Fruit fly (Drosophila melanogaster) whole organism, embryonic: ENCODE results near the gene Ide.

Experiments used
- Adf1 ChIP-seq: fragments of 200-800 bp; sonication (Bioruptor generic); IDR thresholded peaks from 2 replicates; pipeline ENCODE4 v1.3.6; 2022; ENCODE audit warnings: missing biosample characterization, missing genetic modification characterization
- Atf6 ChIP-seq: fragments of 200-800 bp; sonication (Bioruptor generic); IDR thresholded peaks from 2 replicates; pipeline ENCODE4 v1.3.6; 2022; ENCODE audit warnings: missing biosample characterization, missing genetic modification characterization
- Awh ChIP-seq: fragments of 200-800 bp; sonication (Bioruptor generic); IDR thresholded peaks from 2 replicates; pipeline ENCODE4, ENCODE4 v1.3.6; 2022; ENCODE audit warnings: missing biosample characterization, missing genetic modification characterization
- BtbVII ChIP-seq: fragments of 200-800 bp; sonication (Bioruptor generic); optimal IDR thresholded peaks from 3 replicates; lab custom pipeline; 2017; ENCODE audit warnings: missing biosample characterization, mild to moderate bottlenecking, missing genetic modification characterization
- C15 ChIP-seq: fragments of 200-800 bp; sonication (Bioruptor generic); IDR thresholded peaks from 3 replicates; pipeline ENCODE4 v1.3.6; 2022; ENCODE audit warnings: missing biosample characterization, missing genetic modification characterization
- CG1024 ChIP-seq: fragments of 200-800 bp; sonication (Bioruptor generic); IDR thresholded peaks from 2 replicates; pipeline ENCODE4 v1.3.6; 2022; ENCODE audit warnings: missing biosample characterization, missing genetic modification characterization
- CG1233 ChIP-seq: fragments of 200-800 bp; sonication (Bioruptor generic); optimal IDR thresholded peaks from 4 replicates; lab custom pipeline; 2018; ENCODE audit warnings: missing biosample characterization, mild to moderate bottlenecking, missing genetic modification characterization
- CG12769 ChIP-seq: fragments of 200-800 bp; sonication (Bioruptor generic); optimal IDR thresholded peaks from 2 replicates; lab custom pipeline; 2019; ENCODE audit warnings: missing biosample characterization, mild to moderate bottlenecking, missing genetic modification characterization, moderate library complexity
- CG14710 ChIP-seq: fragments of 200-800 bp; sonication (Bioruptor generic); optimal IDR thresholded peaks from 3 replicates; lab custom pipeline; 2019; ENCODE audit warnings: missing biosample characterization, mild to moderate bottlenecking, missing genetic modification characterization, moderate library complexity
- CG14965 ChIP-seq: fragments of 200-800 bp; sonication (Bioruptor generic); optimal IDR thresholded peaks from 2 replicates; lab custom pipeline; 2016; ENCODE audit warnings: missing biosample characterization, missing genetic modification characterization, borderline replicate concordance
- CG15269 ChIP-seq: fragments of 200-800 bp; sonication (Bioruptor generic); optimal IDR thresholded peaks from 2 replicates; lab custom pipeline; 2018; ENCODE audit warnings: missing biosample characterization, mild to moderate bottlenecking, missing genetic modification characterization, moderate library complexity
- CG15479 ChIP-seq: fragments of 200-800 bp; sonication (Bioruptor generic); optimal IDR thresholded peaks from 3 replicates; lab custom pipeline; 2019; ENCODE audit warnings: missing biosample characterization, mild to moderate bottlenecking, missing genetic modification characterization, moderate library complexity
- CG1602 ChIP-seq: fragments of 200-800 bp; sonication (Bioruptor generic); optimal IDR thresholded peaks from 3 replicates; lab custom pipeline; 2016; ENCODE audit warnings: missing biosample characterization, missing genetic modification characterization
- CG16813 ChIP-seq: fragments of 200-800 bp; sonication (Bioruptor generic); IDR thresholded peaks from 3 replicates; pipeline ENCODE4 v1.3.6; 2022; ENCODE audit warnings: missing biosample characterization, missing genetic modification characterization; ENCODE audit not compliant: partially characterized antibody
- CG17385 ChIP-seq: fragments of 200-800 bp; sonication (Bioruptor generic); optimal IDR thresholded peaks from 3 replicates; lab custom pipeline; 2018; ENCODE audit warnings: missing biosample characterization, mild to moderate bottlenecking, missing genetic modification characterization
- CG17612 ChIP-seq: fragments of 200-800 bp; sonication (Bioruptor generic); IDR thresholded peaks from 2 replicates; pipeline ENCODE4 v1.3.6; 2022; ENCODE audit warnings: missing biosample characterization, missing genetic modification characterization
- CG2712 ChIP-seq: fragments of 200-800 bp; optimal IDR thresholded peaks from 3 replicates; lab custom pipeline; 2019; ENCODE audit warnings: missing biosample characterization, mild to moderate bottlenecking, missing genetic modification characterization, moderate library complexity
- CG2875 ChIP-seq: fragments of 200-800 bp; sonication (Bioruptor generic); optimal IDR thresholded peaks from 2 replicates; lab custom pipeline; 2017; ENCODE audit warnings: missing biosample characterization, mild to moderate bottlenecking, missing genetic modification characterization, missing genetic modification reagents
- CG3995 ChIP-seq: fragments of 200-800 bp; sonication (Bioruptor generic); optimal IDR thresholded peaks from 3 replicates; lab custom pipeline; 2016; ENCODE audit warnings: missing biosample characterization, missing genetic modification characterization
- CG4424 ChIP-seq: fragments of 200-800 bp; sonication (Bioruptor generic); optimal IDR thresholded peaks from 3 replicates; lab custom pipeline; 2016; ENCODE audit warnings: missing biosample characterization, missing genetic modification characterization
- CG4707 ChIP-seq: fragments of 200-800 bp; sonication (Bioruptor generic); optimal IDR thresholded peaks from 2 replicates; lab custom pipeline; 2018; ENCODE audit warnings: missing biosample characterization, mild to moderate bottlenecking, missing genetic modification characterization, moderate library complexity
- CG6813 ChIP-seq: fragments of 200-800 bp; sonication (Bioruptor generic); optimal IDR thresholded peaks from 2 replicates; lab custom pipeline; 2017; ENCODE audit warnings: missing biosample characterization, missing genetic modification characterization, mild to moderate bottlenecking, moderate library complexity, missing genetic modification reagents
- CG8290 ChIP-seq, 3 experiments: fragments of 200-800 bp; sonication (Bioruptor generic); optimal IDR thresholded peaks; 2 replicates each; lab custom pipeline; 2016 to 2019; ENCODE audit warnings: missing biosample characterization in 3 of 3, missing genetic modification characterization in 3 of 3, mild to moderate bottlenecking in 2 of 3, moderate library complexity in 1 of 3
- CrebB ChIP-seq: fragments of 200-800 bp; sonication (Bioruptor generic); optimal IDR thresholded peaks from 3 replicates; lab custom pipeline; 2018; ENCODE audit warnings: missing biosample characterization, mild to moderate bottlenecking, missing genetic modification characterization
- Dbx ChIP-seq: fragments of 200-800 bp; sonication (Bioruptor generic); IDR thresholded peaks from 3 replicates; pipeline ENCODE4 v1.3.6; 2022; ENCODE audit warnings: missing biosample characterization, missing genetic modification characterization
- Dref ChIP-seq: fragments of 200-800 bp; sonication (Bioruptor generic); IDR thresholded peaks from 2 replicates; pipeline ENCODE4 v1.3.6; 2022; ENCODE audit warnings: missing biosample characterization, missing genetic modification characterization
- Lhr ChIP-seq: fragments of 200-800 bp; sonication (Bioruptor generic); optimal IDR thresholded peaks from 3 replicates; lab custom pipeline; 2017; ENCODE audit warnings: mild to moderate bottlenecking, missing biosample characterization, missing genetic modification reagents, missing genetic modification characterization
- NK7.1 ChIP-seq: fragments of 200-800 bp; sonication (Bioruptor generic); optimal IDR thresholded peaks from 3 replicates; lab custom pipeline; 2016; ENCODE audit warnings: missing biosample characterization, missing genetic modification characterization
- Rfx ChIP-seq: fragments of 200-800 bp; sonication (Bioruptor generic); IDR thresholded peaks from 2 replicates; pipeline ENCODE4 v1.3.6; 2022; ENCODE audit warnings: missing biosample characterization, missing genetic modification characterization
- Sin3A ChIP-seq: fragments of >200 bp; optimal IDR thresholded peaks from 2 replicates; lab custom pipeline; 2018
- cato ChIP-seq: fragments of 200-800 bp; sonication (Bioruptor generic); optimal IDR thresholded peaks from 2 replicates; lab custom pipeline; 2016; ENCODE audit warnings: missing biosample characterization, missing genetic modification characterization, borderline replicate concordance
- chif ChIP-seq, 2 experiments: fragments of 200-800 bp; sonication (Bioruptor generic); optimal IDR thresholded peaks; 3 replicates each; lab custom pipeline; 2016; ENCODE audit warnings: missing biosample characterization in 2 of 2, missing genetic modification characterization in 2 of 2
- en ChIP-seq: fragments of 200-800 bp; sonication (Bioruptor generic); optimal IDR thresholded peaks from 2 replicates; lab custom pipeline; 2016; ENCODE audit warnings: missing biosample characterization, missing genetic modification characterization
- esg ChIP-seq: fragments of 200-800 bp; sonication (Bioruptor generic); conservative IDR thresholded peaks from 2 replicates; pipeline ENCODE4 v1.3.6; 2022; ENCODE audit warnings: missing biosample characterization, missing genetic modification characterization
- eyg ChIP-seq: fragments of 200-800 bp; sonication (Bioruptor generic); optimal IDR thresholded peaks from 3 replicates; lab custom pipeline; 2016; ENCODE audit warnings: missing biosample characterization, missing genetic modification characterization
- ken ChIP-seq: fragments of 200-800 bp; sonication (Bioruptor generic); IDR thresholded peaks from 3 replicates; pipeline ENCODE4 v1.3.6; 2022; ENCODE audit warnings: missing biosample characterization, missing genetic modification characterization
- klu ChIP-seq: fragments of 200-800 bp; sonication (Bioruptor generic); IDR thresholded peaks from 2 replicates; pipeline ENCODE4 v1.3.6; 2022; ENCODE audit warnings: missing biosample characterization, missing genetic modification characterization
- lov ChIP-seq, 2 experiments: fragments of 200-800 bp in 1 of 2; fragments of >200 bp in 1 of 2; sonication (Bioruptor generic) in 1 of 2; IDR thresholded peaks in 1 of 2; optimal IDR thresholded peaks in 1 of 2; 2 replicates in 1 of 2; 3 replicates in 1 of 2; pipeline versions ENCODE4 v1.3.6 to Lab custom; 2017 to 2022; ENCODE audit warnings: missing biosample characterization in 1 of 2, missing genetic modification characterization in 1 of 2
- nom ChIP-seq: fragments of 200-800 bp; sonication (Bioruptor generic); optimal IDR thresholded peaks from 2 replicates; lab custom pipeline; 2017; ENCODE audit warnings: missing biosample characterization, missing genetic modification characterization, mild to moderate bottlenecking, moderate library complexity, missing genetic modification reagents
- prd ChIP-seq, 3 experiments: fragments of >200 bp in 2 of 3; fragments of 200-800 bp in 1 of 3; sonication (Bioruptor generic) in 1 of 3; optimal IDR thresholded peaks in 2 of 3; IDR thresholded peaks in 1 of 3; 2 replicates in 2 of 3; 3 replicates in 1 of 3; pipeline versions ENCODE4 v1.3.6 to Lab custom; 2017 to 2022; ENCODE audit warnings: missing biosample characterization in 1 of 3, missing genetic modification characterization in 1 of 3
- pzg ChIP-seq: fragments of 200-800 bp; sonication (Bioruptor generic); optimal IDR thresholded peaks from 3 replicates; lab custom pipeline; 2018; ENCODE audit warnings: missing biosample characterization, mild to moderate bottlenecking, missing genetic modification characterization, moderate library complexity
- ranshi ChIP-seq: fragments of 200-800 bp; sonication (Bioruptor generic); IDR thresholded peaks from 2 replicates; pipeline ENCODE4 v1.3.6; 2022; ENCODE audit warnings: missing biosample characterization, missing genetic modification characterization
- stwl ChIP-seq: fragments of 200-800 bp; sonication (Bioruptor generic); optimal IDR thresholded peaks from 3 replicates; lab custom pipeline; 2018; ENCODE audit warnings: missing biosample characterization, mild to moderate bottlenecking, missing genetic modification characterization, moderate library complexity
- tll ChIP-seq, 2 experiments: fragments of 200-800 bp in 1 of 2; fragments of >200 bp in 1 of 2; sonication (Bioruptor generic) in 1 of 2; optimal IDR thresholded peaks; 2 replicates each; lab custom pipeline; 2017 to 2019; ENCODE audit warnings: missing biosample characterization in 2 of 2, missing genetic modification characterization in 2 of 2, mild to moderate bottlenecking in 1 of 2, moderate library complexity in 1 of 2
- usp ChIP-seq: fragments of >200 bp; optimal IDR thresholded peaks from 2 replicates; lab custom pipeline; 2017; ENCODE audit warnings: missing biosample characterization, missing genetic modification characterization
- zen ChIP-seq: fragments of 200-800 bp; sonication (Bioruptor generic); optimal IDR thresholded peaks from 3 replicates; lab custom pipeline; 2018; ENCODE audit warnings: missing biosample characterization, mild to moderate bottlenecking, missing genetic modification characterization, moderate library complexity
- zfh2 ChIP-seq: fragments of 200-800 bp; sonication (Bioruptor generic); optimal IDR thresholded peaks from 2 replicates; lab custom pipeline; 2016; ENCODE audit warnings: missing biosample characterization, missing genetic modification characterization

Gene Ide

DNA sequence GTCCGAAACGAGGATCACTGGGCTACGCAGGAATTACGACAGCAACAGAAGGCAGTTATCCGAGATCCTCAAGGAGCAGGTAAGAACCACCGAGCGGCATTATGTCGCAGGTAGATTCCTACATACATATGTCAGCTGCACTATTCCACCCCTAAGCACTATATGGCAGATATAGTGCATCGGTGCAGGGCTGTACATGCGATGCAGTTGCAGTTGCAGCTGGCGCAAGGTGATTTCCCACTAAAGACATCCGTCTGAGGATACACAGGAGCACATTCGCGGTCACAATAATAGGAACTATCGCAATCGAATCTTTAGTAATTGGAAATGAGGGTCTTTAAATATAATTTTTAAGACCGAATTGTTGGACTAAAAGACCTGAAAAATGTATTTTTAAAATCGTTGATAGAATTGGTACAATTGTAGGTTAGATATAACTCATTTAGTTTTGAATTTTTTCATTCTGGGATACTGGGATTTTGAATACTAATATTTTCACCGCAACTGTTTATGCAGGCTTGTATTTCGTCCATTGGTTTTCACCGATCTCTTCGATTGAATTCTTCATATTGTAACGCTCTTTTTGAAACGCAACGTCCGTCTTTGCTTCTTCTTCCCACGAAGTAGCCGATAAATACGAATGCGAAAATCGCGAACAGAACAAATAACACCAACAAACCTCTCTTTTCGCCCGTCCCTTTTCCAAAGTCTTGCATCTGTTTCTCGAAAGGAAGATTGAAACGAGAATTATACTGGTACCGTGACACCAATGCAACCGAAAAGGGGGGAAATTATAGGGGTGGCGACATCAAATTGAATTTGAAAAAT is 27.2 kb upstream of the Ide start (continued):
- TF ChIP-seq esg (GFP tag; lab: Robert Waterston, UW) (0 out of 2 replicates have a peak, but pooled peaks have one; percentile 10), Sin3A (lab: Kevin White, UChicago) (no peak), CG1602 (no peak), CG8290 (GFP tag; optimal IDR thresholded peaks at IDR 0.05; lab: Kevin White, UChicago) (peak; percentile 29), CG8290 (tag; optimal IDR thresholded peaks at IDR 0.05; lab: Kevin White, UChicago) (peak in 1 of 2 experiments; percentile 19), cato (no peak), CG1024 (GFP tag; lab: Robert Waterston, UW) (no peak), CG3995 (GFP tag; lab: Kevin White, UChicago) (no peak), nom (peak; percentile 80), prd (optimal IDR thresholded peaks at IDR 0.05; lab: Kevin White, UChicago) (no peak), prd (GFP tag; IDR thresholded peaks at IDR 0.05; lab: Robert Waterston, UW) (peak; percentile 84), CG4424 (GFP tag; lab: Kevin White, UChicago) (peak; percentile 25), klu (no peak), CG6813 (peak; percentile 15), eyg (GFP tag; lab: Kevin White, UChicago) (no peak), CG17612 (GFP tag; lab: Robert Waterston, UW) (no peak), CG2712 (tag; lab: Kevin White, UChicago) (peak; percentile 77), zen (peak; percentile 93), NK7.1 (GFP tag; lab: Kevin White, UChicago) (no peak), CG14710 (tag; lab: Kevin White, UChicago) (peak; percentile 73), CG14965 (no peak), ken (GFP tag; lab: Robert Waterston, UW) (0 out of 3 replicates have a peak, but pooled peaks have one; percentile 13), Lhr (GFP tag; lab: Kevin White, UChicago) (peak; percentile 12), CG15479 (peak; percentile 100), CG17385 (GFP tag; lab: Kevin White, UChicago) (peak; percentile 54), CG2875 (GFP tag; lab: Kevin White, UChicago) (no peak), chif (GFP tag; optimal IDR thresholded peaks at IDR 0.05; lab: Kevin White, UChicago) (peak in 1 of 2 experiments; percentile 57), lov (optimal IDR thresholded peaks at IDR 0.05; lab: Kevin White, UChicago) (no peak), lov (GFP tag; IDR thresholded peaks at IDR 0.05; lab: Robert Waterston, UW) (0 out of 3 replicates have a peak, but pooled peaks have one; percentile 34), CG16813 (no peak), CrebB (no peak), Atf6 (GFP tag; lab: Robert Waterston, UW) (no peak), Rfx (GFP tag; lab: Robert Waterston, UW) (no peak), usp (GFP tag; lab: Kevin White, UChicago) (no peak), CG12769 (tag; lab: Kevin White, UChicago) (no peak), Dbx (GFP tag; lab: Robert Waterston, UW) (no peak), C15 (no peak), pzg (GFP tag; lab: Kevin White, UChicago) (no peak), CG1233 (peak; percentile 7), tll (GFP tag; optimal IDR thresholded peaks at IDR 0.05; lab: Kevin White, UChicago) (peak in 1 of 2 experiments; percentile 46), Dref (GFP tag; lab: Robert Waterston, UW) (no peak), Awh (no peak), zfh2 (GFP tag; lab: Kevin White, UChicago) (no peak), Adf1 (GFP tag; lab: Robert Waterston, UW) (no peak), ranshi (GFP tag; lab: Robert Waterston, UW) (no peak), CG15269 (tag; lab: Kevin White, UChicago) (no peak), BtbVII (no peak), stwl (peak; percentile 19), en (GFP tag; lab: Kevin White, UChicago) (no peak), CG4707 (no peak)
